Fruit fly (Drosophila melanogaster): ENCODE measurements around the gene CG32023.

CG32023 gene

dm6 chr3L:8772998-8773684 is 30.8 kb downstream of the CG32023 start:
- TF ChIP-seq noc (tag; optimal IDR thresholded peaks at IDR 0.05): no peak

- no peak for TF ChIP-seq noc (tag; optimal IDR thresholded peaks at IDR 0.05)
Measured at dm6 chr3L:8770616-8771229, 33.3 kb downstream of the CG32023 start.

dm6 chr3L:8767876-8768275 is 36.1 kb downstream of the CG32023 start:
- TF ChIP-seq noc (tag; optimal IDR thresholded peaks at IDR 0.05): peak; percentile 75

dm6 chr3L:8765969-8766538 is 37.9 kb downstream of the CG32023 start:
- peak; percentile 98 for TF ChIP-seq noc (tag; optimal IDR thresholded peaks at IDR 0.05)

- TF ChIP-seq noc (tag; optimal IDR thresholded peaks at IDR 0.05): no peak
Measured at dm6 chr3L:8765493-8765892, 38.5 kb downstream of the CG32023 start.

- TF ChIP-seq noc (tag; optimal IDR thresholded peaks at IDR 0.05): no peak
Measured at dm6 chr3L:8763794-8764193, 40.2 kb downstream of the CG32023 start.

DNA sequence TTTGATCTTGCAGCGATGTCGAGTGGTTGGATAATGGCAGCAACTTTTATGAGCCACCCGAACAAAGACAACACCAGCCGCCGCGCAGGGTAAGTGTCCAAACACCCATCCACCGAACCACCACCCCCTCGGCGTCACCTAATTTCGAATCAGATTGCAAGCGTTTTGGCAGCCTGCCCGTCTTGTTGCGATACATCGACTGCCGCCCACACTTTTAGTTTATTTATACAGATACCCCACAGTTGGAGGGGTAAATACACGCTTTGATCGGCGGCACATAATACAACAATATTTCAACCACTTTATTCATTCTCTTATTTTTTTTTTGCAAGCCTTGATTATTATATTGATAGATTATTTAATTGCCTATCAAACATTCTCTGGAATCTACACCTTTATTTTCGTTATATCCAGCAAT is 40.9 kb downstream of the CG32023 start:
- peak; percentile 55 for TF ChIP-seq noc (tag; optimal IDR thresholded peaks at IDR 0.05)

DNA sequence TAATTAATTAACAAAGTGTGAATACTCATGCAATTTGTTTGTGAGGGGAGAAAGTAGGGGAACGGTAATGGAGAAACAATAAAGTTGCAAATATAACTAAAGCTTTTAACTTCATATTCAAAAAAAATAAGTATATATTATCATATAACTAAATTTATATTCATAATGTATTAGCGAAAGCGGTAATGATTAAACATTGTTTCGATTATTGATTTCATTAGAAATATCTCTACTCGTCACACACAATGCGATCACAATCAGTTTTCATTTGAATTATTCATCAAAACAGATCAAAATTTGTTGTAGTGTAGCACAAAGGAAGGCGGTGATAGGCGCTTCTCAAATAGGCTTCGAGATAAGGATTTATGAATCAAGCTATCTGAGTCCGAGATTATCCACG is 48.3 kb downstream of the CG32023 start, which contains the start of gene CG6576:
CG6576 (plus strand) TSS at position 301 of the 400 bp plus-strand sequence.
- no peak for TF ChIP-seq noc (tag; optimal IDR thresholded peaks at IDR 0.05)

Measured in whole organism, larva.